Fruit fly (Drosophila melanogaster): Measurements from ENCODE around the gene sNPF-R.

Gene sNPF-R

DNA sequence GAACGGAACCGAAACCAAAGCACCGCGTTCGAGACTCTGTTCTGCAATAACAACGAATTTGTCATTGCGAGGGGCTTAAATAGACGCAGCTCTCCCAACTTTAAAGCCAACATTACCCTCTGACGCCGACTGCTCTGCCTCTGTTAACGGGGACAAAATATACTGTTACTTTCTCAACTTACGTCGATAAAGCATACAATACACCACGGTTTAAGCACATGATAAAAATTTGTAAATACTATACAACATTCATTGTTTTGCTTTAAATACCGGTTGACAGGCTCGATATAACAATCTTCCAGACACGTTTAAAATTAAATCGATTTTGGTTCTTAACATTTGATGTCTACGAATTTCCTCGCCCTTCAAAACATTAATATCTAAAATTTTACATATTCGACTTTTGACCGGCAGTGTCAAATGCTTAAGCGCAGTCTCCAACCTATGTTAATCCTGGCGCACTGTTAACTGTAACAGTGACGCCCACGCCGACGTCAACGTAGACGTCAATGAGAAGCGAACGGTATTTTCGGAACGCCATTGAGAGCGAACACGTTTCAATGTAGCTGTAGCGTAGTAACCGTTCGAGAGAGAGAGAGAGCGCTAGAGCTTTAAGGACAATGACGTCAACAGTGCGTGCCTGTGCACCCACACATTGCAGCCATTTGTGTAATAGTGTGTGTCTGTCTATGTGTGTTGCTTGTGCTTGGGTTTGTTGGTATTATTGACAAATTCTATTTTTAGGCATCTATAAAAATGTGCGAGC, 15.2 kb upstream of the sNPF-R start, which contains the start of gene CG14186:
TSS of gene CG14186 (minus strand) at position 51 of the 766 bp plus-strand sequence.
- TF ChIP-seq ttk (optimal IDR thresholded peaks at IDR 0.05) = no peak

DNA sequence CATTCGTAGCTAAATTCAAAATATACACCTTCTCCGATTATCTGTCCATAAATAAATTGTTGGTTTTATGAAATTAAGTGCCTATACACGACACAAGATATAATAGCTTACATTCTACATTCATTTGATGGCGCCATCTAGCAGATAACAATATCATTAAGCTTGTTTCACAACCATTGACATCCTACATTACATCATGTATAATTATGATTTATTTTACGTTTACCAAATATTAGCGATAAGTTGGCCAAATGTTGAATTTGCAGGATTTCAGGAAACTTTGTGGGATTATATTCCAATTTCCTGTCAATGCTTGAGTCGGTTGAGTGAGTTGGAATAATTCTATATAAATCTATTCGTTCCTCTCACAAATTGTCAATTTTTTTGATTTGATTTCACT, 8.5 kb upstream of the sNPF-R start:
- TF ChIP-seq psq (optimal IDR thresholded peaks at IDR 0.05) (no peak), insv (optimal IDR thresholded peaks at IDR 0.05) (no peak), h (optimal IDR thresholded peaks at IDR 0.05) (no peak), ttk (optimal IDR thresholded peaks at IDR 0.05) (no peak), Sin3A (optimal IDR thresholded peaks at IDR 0.05) (no peak), Myc (optimal IDR thresholded peaks at IDR 0.05) (no peak)

DNA sequence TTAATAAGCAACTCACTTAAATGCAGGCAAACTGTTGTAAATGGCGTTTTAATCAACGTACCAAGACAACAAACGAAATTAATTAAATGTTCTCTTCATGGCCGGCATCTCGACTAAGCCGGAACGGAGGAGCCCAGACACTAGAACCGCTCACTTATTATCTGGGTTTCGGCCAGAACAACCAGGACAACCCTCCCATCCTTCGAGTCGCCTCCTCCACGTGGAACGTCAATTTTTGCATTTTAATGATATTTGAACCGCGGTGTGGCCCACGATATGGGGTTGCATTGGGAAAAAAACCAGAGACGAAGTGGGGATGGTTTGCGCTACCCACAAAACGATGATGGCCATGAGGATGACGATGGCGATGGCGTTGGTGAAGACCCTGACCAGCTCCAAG, 3.8 kb downstream of the sNPF-R start:
- no peak for TF ChIP-seq Sin3A (optimal IDR thresholded peaks at IDR 0.05)
- no peak for TF ChIP-seq psq (optimal IDR thresholded peaks at IDR 0.05)
- TF ChIP-seq ttk (optimal IDR thresholded peaks at IDR 0.05) = no peak
- TF ChIP-seq Myc (optimal IDR thresholded peaks at IDR 0.05) = no peak
- TF ChIP-seq h (optimal IDR thresholded peaks at IDR 0.05) = no peak
- no peak for TF ChIP-seq insv (optimal IDR thresholded peaks at IDR 0.05)

DNA sequence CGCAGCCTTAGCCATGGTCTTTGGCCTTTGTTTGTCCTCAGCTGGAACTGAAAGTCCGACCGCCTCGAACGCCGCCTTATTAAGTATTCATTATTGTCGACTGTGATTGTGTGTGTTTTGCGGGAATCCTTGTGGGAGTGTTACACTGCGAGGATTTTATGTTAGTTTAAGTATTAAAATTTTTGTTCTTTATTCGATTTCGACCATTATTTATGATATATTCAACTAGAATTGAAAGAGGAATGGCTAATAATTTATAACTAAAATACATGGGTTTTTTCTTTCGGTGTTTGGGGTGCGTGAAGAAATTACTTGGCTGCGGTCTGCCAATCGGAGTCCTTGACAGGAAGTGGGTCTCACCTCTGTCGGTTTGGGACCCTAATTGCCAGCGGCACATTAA, 26.3 kb downstream of the sNPF-R start:
- no peak for TF ChIP-seq insv (optimal IDR thresholded peaks at IDR 0.05)
- no peak for TF ChIP-seq h (optimal IDR thresholded peaks at IDR 0.05)
- TF ChIP-seq ttk (optimal IDR thresholded peaks at IDR 0.05) = no peak
- TF ChIP-seq Myc (optimal IDR thresholded peaks at IDR 0.05) = no peak
- TF ChIP-seq Sin3A (optimal IDR thresholded peaks at IDR 0.05) = no peak
- no peak for TF ChIP-seq psq (optimal IDR thresholded peaks at IDR 0.05)

dm6 chr3L:20036610-20037009, 52.2 kb downstream of the sNPF-R start:
- TF ChIP-seq h (optimal IDR thresholded peaks at IDR 0.05) = no peak
- TF ChIP-seq ttk (optimal IDR thresholded peaks at IDR 0.05) = no peak
- TF ChIP-seq psq (optimal IDR thresholded peaks at IDR 0.05) = no peak
- TF ChIP-seq Sin3A (optimal IDR thresholded peaks at IDR 0.05) = no peak
- no peak for TF ChIP-seq Myc (optimal IDR thresholded peaks at IDR 0.05)
- TF ChIP-seq insv (optimal IDR thresholded peaks at IDR 0.05) = no peak

dm6 chr3L:20028753-20029152, 60.1 kb downstream of the sNPF-R start, which contains the start of gene Lamtor1:
Gene Lamtor1 (minus strand): TSS chr3L:20029020.
- TF ChIP-seq h (optimal IDR thresholded peaks at IDR 0.05) = no peak
- TF ChIP-seq Sin3A (optimal IDR thresholded peaks at IDR 0.05) = no peak
- TF ChIP-seq Myc (optimal IDR thresholded peaks at IDR 0.05) = no peak
- TF ChIP-seq psq (optimal IDR thresholded peaks at IDR 0.05) = peak; percentile 79
- TF ChIP-seq ttk (optimal IDR thresholded peaks at IDR 0.05) = no peak
- TF ChIP-seq insv (optimal IDR thresholded peaks at IDR 0.05) = no peak

DNA sequence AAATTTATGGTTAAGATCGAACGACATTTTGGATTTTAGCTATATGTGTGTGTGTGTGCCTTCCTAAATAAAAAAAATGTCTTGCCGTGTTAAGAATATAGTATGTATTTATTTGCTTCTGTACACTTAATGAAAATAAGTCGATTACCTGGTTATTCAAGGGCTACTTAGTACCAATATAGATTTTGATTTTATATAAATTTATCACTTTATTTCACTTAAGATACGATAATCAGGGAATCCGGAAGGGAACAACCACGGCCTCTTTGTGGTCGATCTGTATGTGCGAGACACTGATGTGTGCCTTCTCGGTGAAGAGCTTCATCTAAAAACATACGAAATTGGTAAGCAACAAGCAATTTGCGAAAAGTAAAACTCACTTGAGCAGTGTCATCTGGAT, 61.1 kb downstream of the sNPF-R start, which contains the start of gene CG14183:
TSS of gene CG14183 (minus strand) at position 101 of the 400 bp plus-strand sequence.
- TF ChIP-seq Sin3A (optimal IDR thresholded peaks at IDR 0.05) (no peak), h (optimal IDR thresholded peaks at IDR 0.05) (no peak), insv (optimal IDR thresholded peaks at IDR 0.05) (no peak), Myc (optimal IDR thresholded peaks at IDR 0.05) (no peak), ttk (optimal IDR thresholded peaks at IDR 0.05) (no peak), psq (optimal IDR thresholded peaks at IDR 0.05) (no peak)
